Fruit fly (Drosophila melanogaster) whole organism, embryonic: ENCODE measurements around the gene CG13033.

Experiments used
- BEAF-32 ChIP-seq: fragments of 200-800 bp; sonication (Bioruptor generic); optimal IDR thresholded peaks from 3 replicates; lab custom pipeline; 2017; ENCODE audit warnings: missing biosample characterization, missing genetic modification characterization, mild to moderate bottlenecking, moderate library complexity, missing genetic modification reagents
- Bgb ChIP-seq: fragments of 200-800 bp; sonication (Bioruptor generic); IDR thresholded peaks from 2 replicates; pipeline ENCODE4 v1.3.6; 2022; ENCODE audit warnings: missing biosample characterization, missing genetic modification characterization; ENCODE audit not compliant: partially characterized antibody
- CG10267 ChIP-seq: fragments of 200-800 bp; sonication (Bioruptor generic); optimal IDR thresholded peaks from 2 replicates; lab custom pipeline; 2018; ENCODE audit warnings: missing biosample characterization, mild to moderate bottlenecking, missing genetic modification characterization, moderate library complexity
- CG10959 ChIP-seq: fragments of 200-800 bp; sonication (Bioruptor generic); IDR thresholded peaks from 2 replicates; pipeline ENCODE4 v1.3.6; 2022; ENCODE audit warnings: missing biosample characterization, missing genetic modification characterization
- CG11093 ChIP-seq: fragments of 200-800 bp; sonication (Bioruptor generic); IDR thresholded peaks from 3 replicates; pipeline ENCODE4 v1.3.6; 2022; ENCODE audit warnings: missing biosample characterization, missing genetic modification characterization
- CG12659 ChIP-seq: fragments of 200-800 bp; sonication (Bioruptor generic); optimal IDR thresholded peaks from 3 replicates; lab custom pipeline; 2017; ENCODE audit warnings: mild to moderate bottlenecking, missing biosample characterization, missing genetic modification reagents, missing genetic modification characterization
- CG14860 ChIP-seq: fragments of 200-800 bp; sonication (Bioruptor generic); IDR thresholded peaks from 3 replicates; pipeline ENCODE4 v1.3.6; 2022; ENCODE audit warnings: missing biosample characterization, missing genetic modification characterization; ENCODE audit not compliant: partially characterized antibody
- CG15601 ChIP-seq: fragments of 200-800 bp; sonication (Bioruptor generic); optimal IDR thresholded peaks from 3 replicates; lab custom pipeline; 2019; ENCODE audit warnings: missing biosample characterization, mild to moderate bottlenecking, missing genetic modification characterization, moderate library complexity
- CG17186 ChIP-seq: fragments of 200-800 bp; sonication (Bioruptor generic); optimal IDR thresholded peaks from 3 replicates; lab custom pipeline; 2017; ENCODE audit warnings: missing biosample characterization, missing genetic modification reagents, missing genetic modification characterization
- CG17385 ChIP-seq: fragments of 200-800 bp; sonication (Bioruptor generic); optimal IDR thresholded peaks from 3 replicates; lab custom pipeline; 2018; ENCODE audit warnings: missing biosample characterization, mild to moderate bottlenecking, missing genetic modification characterization
- CG18619 ChIP-seq: fragments of 200-800 bp; sonication (Bioruptor generic); optimal IDR thresholded peaks from 3 replicates; lab custom pipeline; 2017; ENCODE audit warnings: missing biosample characterization, mild to moderate bottlenecking, missing genetic modification characterization
- CG2116 ChIP-seq: fragments of 200-800 bp; sonication (Bioruptor generic); optimal IDR thresholded peaks from 3 replicates; lab custom pipeline; 2018; ENCODE audit warnings: missing biosample characterization, mild to moderate bottlenecking, missing genetic modification characterization
- CG30020 ChIP-seq: fragments of 200-800 bp; optimal IDR thresholded peaks from 2 replicates; lab custom pipeline; 2019; ENCODE audit warnings: missing biosample characterization, mild to moderate bottlenecking, missing genetic modification characterization, moderate library complexity
- CG3407 ChIP-seq: fragments of 200-800 bp; sonication (Bioruptor generic); optimal IDR thresholded peaks from 2 replicates; lab custom pipeline; 2018; ENCODE audit warnings: missing biosample characterization, mild to moderate bottlenecking, missing genetic modification characterization
- CG34422 ChIP-seq: fragments of 200-800 bp; sonication (Bioruptor generic); IDR thresholded peaks from 3 replicates; pipeline ENCODE4 v1.3.6; 2022; ENCODE audit warnings: missing biosample characterization, missing genetic modification characterization
- CG3995 ChIP-seq: fragments of 200-800 bp; sonication (Bioruptor generic); optimal IDR thresholded peaks from 3 replicates; lab custom pipeline; 2016; ENCODE audit warnings: missing biosample characterization, missing genetic modification characterization
- CG5953 ChIP-seq: fragments of 200-800 bp; sonication (Bioruptor generic); IDR thresholded peaks from 2 replicates; pipeline ENCODE4 v1.3.6; 2022; ENCODE audit warnings: missing biosample characterization, missing genetic modification characterization
- CG6689 ChIP-seq: fragments of 200-800 bp; sonication (Bioruptor generic); IDR thresholded peaks from 2 replicates; pipeline ENCODE4 v1.3.6; 2022; ENCODE audit warnings: missing biosample characterization, missing genetic modification characterization
- CG7357 ChIP-seq: fragments of 200-800 bp; sonication (Bioruptor generic); IDR thresholded peaks from 3 replicates; pipeline ENCODE4 v1.3.6; 2022; ENCODE audit warnings: missing biosample characterization, missing genetic modification characterization
- CG7928 ChIP-seq: fragments of 200-800 bp; sonication (Bioruptor generic); optimal IDR thresholded peaks from 2 replicates; lab custom pipeline; 2017; ENCODE audit warnings: missing biosample characterization, mild to moderate bottlenecking, missing genetic modification characterization
- CG7987 ChIP-seq: fragments of 200-800 bp; sonication (Bioruptor generic); optimal IDR thresholded peaks from 2 replicates; lab custom pipeline; 2018; ENCODE audit warnings: missing biosample characterization, mild to moderate bottlenecking, missing genetic modification characterization, moderate library complexity
- CG9609 ChIP-seq: fragments of 200-800 bp; sonication (Bioruptor generic); optimal IDR thresholded peaks from 3 replicates; lab custom pipeline; 2016; ENCODE audit warnings: missing biosample characterization, missing genetic modification characterization
- CoRest ChIP-seq: fragments of 200-800 bp; sonication (Bioruptor generic); optimal IDR thresholded peaks from 3 replicates; lab custom pipeline; 2018; ENCODE audit warnings: missing biosample characterization, mild to moderate bottlenecking, missing genetic modification characterization, moderate library complexity
- Dll ChIP-seq: fragments of 200-800 bp; sonication (Bioruptor generic); IDR thresholded peaks from 4 replicates; pipeline ENCODE4 v1.3.6; 2022; ENCODE audit warnings: missing biosample characterization, missing genetic modification characterization; ENCODE audit not compliant: partially characterized antibody
- Doc3 ChIP-seq: fragments of 200-800 bp; sonication (Bioruptor generic); IDR thresholded peaks from 3 replicates; pipeline ENCODE4 v1.3.6; 2022; ENCODE audit warnings: missing biosample characterization, missing genetic modification characterization; ENCODE audit not compliant: partially characterized antibody
- Dp ChIP-seq: fragments of 200-800 bp; sonication (Bioruptor generic); optimal IDR thresholded peaks from 2 replicates; lab custom pipeline; 2018; ENCODE audit warnings: missing biosample characterization, mild to moderate bottlenecking, missing genetic modification characterization, moderate library complexity
- Dref ChIP-seq: fragments of 200-800 bp; sonication (Bioruptor generic); IDR thresholded peaks from 2 replicates; pipeline ENCODE4 v1.3.6; 2022; ENCODE audit warnings: missing biosample characterization, missing genetic modification characterization
- HLH4C ChIP-seq: fragments of 200-800 bp; sonication (Bioruptor generic); IDR thresholded peaks from 3 replicates; pipeline ENCODE4 v1.3.6; 2022; ENCODE audit warnings: missing biosample characterization, missing genetic modification characterization; ENCODE audit not compliant: partially characterized antibody
- HmgZ ChIP-seq: fragments of 200-800 bp; sonication (Bioruptor generic); optimal IDR thresholded peaks from 2 replicates; lab custom pipeline; 2018; ENCODE audit warnings: missing biosample characterization, mild to moderate bottlenecking, missing genetic modification characterization
- Kr ChIP-seq: fragments of 200-800 bp; sonication (Bioruptor generic); optimal IDR thresholded peaks from 2 replicates; lab custom pipeline; 2017; ENCODE audit warnings: missing biosample characterization, mild to moderate bottlenecking, missing genetic modification characterization
- MBD-R2 ChIP-seq: fragments of 200-800 bp; sonication (Bioruptor generic); IDR thresholded peaks from 2 replicates; pipeline ENCODE4 v1.3.6; 2022; ENCODE audit warnings: missing biosample characterization, missing genetic modification characterization
- Mrtf ChIP-seq: fragments of 200-800 bp; sonication (Bioruptor generic); IDR thresholded peaks from 3 replicates; pipeline ENCODE4 v1.3.6; 2022; ENCODE audit warnings: missing biosample characterization, missing genetic modification characterization
- Optix ChIP-seq: fragments of 200-800 bp; sonication (Bioruptor generic); IDR thresholded peaks from 3 replicates; pipeline ENCODE4 v1.3.6; 2022; ENCODE audit warnings: missing biosample characterization, missing genetic modification characterization
- YL-1 ChIP-seq: fragments of 200-800 bp; sonication (Bioruptor generic); optimal IDR thresholded peaks from 3 replicates; lab custom pipeline; 2017; ENCODE audit warnings: missing biosample characterization, mild to moderate bottlenecking, missing genetic modification characterization
- bab2 ChIP-seq: fragments of 200-800 bp; sonication (Bioruptor generic); optimal IDR thresholded peaks from 2 replicates; lab custom pipeline; 2016; ENCODE audit warnings: missing biosample characterization, missing genetic modification characterization
- bbx ChIP-seq: fragments of 200-800 bp; sonication (Bioruptor generic); IDR thresholded peaks from 2 replicates; pipeline ENCODE4 v1.3.6; 2022; ENCODE audit warnings: missing biosample characterization, missing genetic modification characterization; ENCODE audit not compliant: partially characterized antibody
- dimm ChIP-seq: fragments of 200-800 bp; sonication (Bioruptor generic); IDR thresholded peaks from 2 replicates; pipeline ENCODE4 v1.3.6; 2022; ENCODE audit warnings: missing biosample characterization, missing genetic modification characterization
- ftz-f1 ChIP-seq: fragments of 200-800 bp; sonication (Bioruptor generic); optimal IDR thresholded peaks from 2 replicates; lab custom pipeline; 2016; ENCODE audit warnings: missing biosample characterization, missing genetic modification characterization
- hb ChIP-seq: fragments of 200-800 bp; sonication (Bioruptor generic); IDR thresholded peaks from 3 replicates; pipeline ENCODE4 v1.3.6; 2022; ENCODE audit warnings: missing biosample characterization, missing genetic modification characterization; ENCODE audit not compliant: partially characterized antibody
- inv ChIP-seq: fragments of 200-800 bp; sonication (Bioruptor generic); IDR thresholded peaks from 2 replicates; pipeline ENCODE4 v1.3.6; 2022; ENCODE audit warnings: missing biosample characterization, missing genetic modification characterization; ENCODE audit not compliant: partially characterized antibody
- knrl ChIP-seq: fragments of 200-800 bp; sonication (Bioruptor generic); IDR thresholded peaks from 3 replicates; pipeline ENCODE4 v1.3.6; 2022; ENCODE audit warnings: missing biosample characterization, missing genetic modification characterization; ENCODE audit not compliant: partially characterized antibody
- nmo ChIP-seq: fragments of 200-800 bp; sonication (Bioruptor generic); optimal IDR thresholded peaks from 2 replicates; lab custom pipeline; 2018; ENCODE audit warnings: missing biosample characterization, mild to moderate bottlenecking, missing genetic modification characterization, moderate library complexity
- row ChIP-seq: fragments of 200-800 bp; sonication (Bioruptor generic); IDR thresholded peaks from 3 replicates; pipeline ENCODE4 v1.3.6; 2022; ENCODE audit warnings: missing biosample characterization, missing genetic modification characterization
- sens ChIP-seq: fragments of 200-800 bp; sonication (Bioruptor generic); peaks from one replicate; lab custom pipeline; 2016; ENCODE audit warnings: missing biosample characterization, missing genetic modification characterization
- sima ChIP-seq: fragments of 200-800 bp; sonication (Bioruptor generic); optimal IDR thresholded peaks from 2 replicates; lab custom pipeline; 2016; ENCODE audit warnings: missing biosample characterization, missing genetic modification characterization
- slbo ChIP-seq: fragments of 200-800 bp; sonication (Bioruptor generic); IDR thresholded peaks from 2 replicates; pipeline ENCODE4 v1.3.6; 2022; ENCODE audit warnings: missing biosample characterization, missing genetic modification characterization
- toy ChIP-seq: fragments of 200-800 bp; sonication (Bioruptor generic); IDR thresholded peaks from 2 replicates; pipeline ENCODE4 v1.3.6; 2022; ENCODE audit warnings: missing biosample characterization, missing genetic modification characterization
- zfh1 ChIP-seq: fragments of 200-800 bp; sonication (Bioruptor generic); IDR thresholded peaks from 3 replicates; pipeline ENCODE4 v1.3.6; 2022; ENCODE audit warnings: missing biosample characterization, missing genetic modification characterization

The CG13033 gene

dm6 chr3L:16594922-16595518, 49.6 kb upstream of the CG13033 start, which contains the start of the genes spd-2 and Apl (continued):
- no peak for TF ChIP-seq CG5953 (GFP tag; lab: Robert Waterston, UW)
- peak; percentile 20 for TF ChIP-seq YL-1 (GFP tag; lab: Kevin White, UChicago)
- peak; percentile 19 for TF ChIP-seq CG10267 (tag; lab: Kevin White, UChicago)
- TF ChIP-seq HLH4C (GFP tag; lab: Robert Waterston, UW), result peak; percentile 79
- peak; percentile 59 for TF ChIP-seq knrl
- peak; percentile 27 for TF ChIP-seq nmo
- peak; percentile 19; the same call in 1 of the 2 replicates for TF ChIP-seq inv (GFP tag; lab: Robert Waterston, UW)
- TF ChIP-seq Dll (GFP tag; lab: Robert Waterston, UW), result peak; percentile 38; the same call in 1 of the 4 replicates
- TF ChIP-seq MBD-R2 (GFP tag; lab: Robert Waterston, UW), result peak; percentile 65; the same call in 1 of the 2 replicates
- no peak for TF ChIP-seq Optix (GFP tag; lab: Robert Waterston, UW)
- peak; percentile 71; the same call in 2 of the 3 replicates for TF ChIP-seq CG14860 (GFP tag; lab: Robert Waterston, UW)
- TF ChIP-seq CG34422 (GFP tag; lab: Robert Waterston, UW), result no peak
- TF ChIP-seq BEAF-32 (GFP tag; lab: Kevin White, UChicago), result peak; percentile 28
- peak; percentile 22 for TF ChIP-seq CG30020 (tag; lab: Kevin White, UChicago)
- TF ChIP-seq CG17186 (GFP tag; lab: Kevin White, UChicago), result peak; percentile 30
- no peak for TF ChIP-seq CG3995 (GFP tag; lab: Kevin White, UChicago)
- TF ChIP-seq Kr, result no peak
- TF ChIP-seq row (GFP tag; lab: Robert Waterston, UW), result 0 out of 3 replicates have a peak, but pooled peaks have one; percentile 12
- TF ChIP-seq Dref, result peak; percentile 64
- TF ChIP-seq CG10959 (GFP tag; lab: Robert Waterston, UW), result no peak
- TF ChIP-seq zfh1 (GFP tag; lab: Robert Waterston, UW), result no peak
- TF ChIP-seq dimm (GFP tag; lab: Robert Waterston, UW), result no peak
- TF ChIP-seq Mrtf, result no peak
- TF ChIP-seq Doc3, result 0 out of 3 replicates have a peak, but pooled peaks have one; percentile 39
- TF ChIP-seq sens (GFP tag; lab: Kevin White, UChicago), result no peak
- peak; percentile 22 for TF ChIP-seq CoRest (tag; lab: Kevin White, UChicago)
- TF ChIP-seq CG9609 (GFP tag; lab: Kevin White, UChicago), result no peak
- 0 out of 2 replicates have a peak, but pooled peaks have one; percentile 39 for TF ChIP-seq bbx (GFP tag; lab: Robert Waterston, UW)
- TF ChIP-seq CG3407 (GFP tag; lab: Kevin White, UChicago), result no peak
- TF ChIP-seq HmgZ (tag; lab: Kevin White, UChicago), result peak; percentile 29
- TF ChIP-seq CG11093 (GFP tag; lab: Robert Waterston, UW), result no peak
- TF ChIP-seq CG12659, result peak; percentile 45
- no peak for TF ChIP-seq sima
- peak; percentile 2 for TF ChIP-seq CG15601 (tag; lab: Kevin White, UChicago)
- peak; percentile 55 for TF ChIP-seq CG2116 (GFP tag; lab: Kevin White, UChicago)
- no peak for TF ChIP-seq CG7987 (GFP tag; lab: Kevin White, UChicago)
- peak; percentile 60 for TF ChIP-seq Bgb (GFP tag; lab: Robert Waterston, UW)
- no peak for TF ChIP-seq toy (GFP tag; lab: Robert Waterston, UW)
- TF ChIP-seq ftz-f1 (GFP tag; lab: Kevin White, UChicago), result no peak
- no peak for TF ChIP-seq slbo (GFP tag; lab: Robert Waterston, UW)
- peak; percentile 85 for TF ChIP-seq CG7928 (GFP tag; lab: Kevin White, UChicago)
- TF ChIP-seq bab2 (GFP tag; lab: Kevin White, UChicago), result no peak
- no peak for TF ChIP-seq CG18619 (GFP tag; lab: Kevin White, UChicago)
- no peak for TF ChIP-seq CG6689 (GFP tag; lab: Robert Waterston, UW)
- TF ChIP-seq CG17385 (GFP tag; lab: Kevin White, UChicago), result no peak
- TF ChIP-seq hb (GFP tag; lab: Robert Waterston, UW), result peak; percentile 68; the same call in 2 of the 3 replicates
- peak; percentile 82 for TF ChIP-seq Dp (GFP tag; lab: Kevin White, UChicago)
- TF ChIP-seq CG7357, result no peak
